Worm (Caenorhabditis elegans): ENCODE measurements around the gene T05B4.12.

The T05B4.12 gene

DNA sequence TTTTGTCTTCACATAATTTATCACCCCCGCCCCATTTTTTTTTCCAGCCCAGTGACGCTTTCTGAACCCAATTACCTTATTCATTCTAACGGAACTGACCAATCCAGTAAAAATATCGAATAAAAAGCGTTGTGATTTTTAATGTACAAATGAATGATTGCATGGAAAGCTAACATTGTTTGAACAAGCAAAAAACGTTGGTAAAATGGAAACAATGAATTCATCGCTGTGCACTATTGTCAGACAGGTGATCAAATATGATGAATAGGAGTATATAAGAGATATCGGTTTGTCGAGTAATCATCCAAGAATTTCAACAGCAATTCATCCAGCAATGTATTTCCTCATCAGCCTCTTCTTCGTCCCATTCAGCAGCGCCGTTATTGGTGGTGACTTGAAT, 3.8 kb upstream of the T05B4.12 start, which contains the start of gene phat-4:
Gene phat-4 (plus strand): TSS at position 301 of the 400 bp plus-strand sequence.
- TF ChIP-seq unc-39 (tag; optimal IDR thresholded peaks at IDR 0.05), result no peak
- no peak for TF ChIP-seq crh-2 (tag; optimal IDR thresholded peaks at IDR 0.05)
- no peak for TF ChIP-seq mbf-1 (tag; optimal IDR thresholded peaks at IDR 0.05)
- TF ChIP-seq aly-2 (tag; optimal IDR thresholded peaks at IDR 0.05), result no peak
- no peak for TF ChIP-seq ceh-82 (tag; optimal IDR thresholded peaks at IDR 0.05)
- no peak for TF ChIP-seq nhr-10 (tag; optimal IDR thresholded peaks at IDR 0.05)
- no peak for TF ChIP-seq ama-1 (optimal IDR thresholded peaks at IDR 0.05)
- no peak for TF ChIP-seq sem-4 (tag; optimal IDR thresholded peaks at IDR 0.05)
- TF ChIP-seq ceh-16 (tag; optimal IDR thresholded peaks at IDR 0.05), result no peak
- no peak for TF ChIP-seq nhr-11 (tag; optimal IDR thresholded peaks at IDR 0.05)
- no peak for TF ChIP-seq mdl-1 (tag; optimal IDR thresholded peaks at IDR 0.05)
- no peak for TF ChIP-seq peb-1 (tag; optimal IDR thresholded peaks at IDR 0.05)
- TF ChIP-seq ztf-1 (GFP tag; conservative IDR thresholded peaks at IDR 0.05), result no peak
- TF ChIP-seq elt-1 (tag; optimal IDR thresholded peaks at IDR 0.05), result no peak

DNA sequence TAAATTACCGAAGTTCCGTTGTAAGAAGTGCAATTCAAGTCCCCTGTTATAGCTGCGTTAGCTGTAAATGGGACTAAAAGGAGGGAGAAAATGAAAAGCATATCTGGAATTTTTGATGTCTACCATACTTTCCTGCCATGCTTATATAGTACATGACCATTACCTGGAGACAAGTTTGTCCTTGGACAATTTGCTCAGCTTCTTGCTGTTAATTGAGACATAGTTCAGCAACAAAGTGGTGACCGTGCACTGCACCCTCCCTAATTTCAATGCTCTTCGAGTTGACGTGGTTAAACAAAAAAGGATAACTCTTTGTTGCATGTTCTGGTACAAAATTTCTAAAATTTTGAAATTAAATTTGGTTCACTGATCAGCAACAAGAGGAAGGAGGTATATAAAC, 1.6 kb upstream of the T05B4.12 start, which contains the start of gene T05B4.13:
Gene T05B4.13 (minus strand): TSS at position 101 of the 400 bp plus-strand sequence.
- no peak for TF ChIP-seq nhr-23 (tag; optimal IDR thresholded peaks at IDR 0.05)
- no peak for TF ChIP-seq crh-2 (tag; optimal IDR thresholded peaks at IDR 0.05)
- TF ChIP-seq F13H6.1 (tag; optimal IDR thresholded peaks at IDR 0.05), result no peak
- no peak for TF ChIP-seq alr-1 (tag; optimal IDR thresholded peaks at IDR 0.05)
- no peak for TF ChIP-seq ztf-1 (GFP tag; conservative IDR thresholded peaks at IDR 0.05)
- no peak for TF ChIP-seq ZK546.5 (tag; optimal IDR thresholded peaks at IDR 0.05)
- TF ChIP-seq zag-1 (tag; optimal IDR thresholded peaks at IDR 0.05), result no peak
- TF ChIP-seq peb-1 (tag; optimal IDR thresholded peaks at IDR 0.05), result no peak
- no peak for TF ChIP-seq R02D3.7 (tag; optimal IDR thresholded peaks at IDR 0.05)
- TF ChIP-seq unc-55 (GFP tag; optimal IDR thresholded peaks at IDR 0.05), result no peak
- no peak for TF ChIP-seq unc-39 (tag; optimal IDR thresholded peaks at IDR 0.05)
- TF ChIP-seq elt-3 (tag; optimal IDR thresholded peaks at IDR 0.05), result no peak
- TF ChIP-seq skn-1 (tag; optimal IDR thresholded peaks at IDR 0.05), result no peak
- no peak for TF ChIP-seq sma-3 (GFP tag; optimal IDR thresholded peaks at IDR 0.05)
- no peak for TF ChIP-seq lin-11 (tag; optimal IDR thresholded peaks at IDR 0.05)
- no peak for TF ChIP-seq nhr-10 (tag; optimal IDR thresholded peaks at IDR 0.05)
- no peak for TF ChIP-seq ztf-4 (tag; optimal IDR thresholded peaks at IDR 0.05)
- no peak for TF ChIP-seq lin-13 (GFP tag; optimal IDR thresholded peaks at IDR 0.05)

DNA sequence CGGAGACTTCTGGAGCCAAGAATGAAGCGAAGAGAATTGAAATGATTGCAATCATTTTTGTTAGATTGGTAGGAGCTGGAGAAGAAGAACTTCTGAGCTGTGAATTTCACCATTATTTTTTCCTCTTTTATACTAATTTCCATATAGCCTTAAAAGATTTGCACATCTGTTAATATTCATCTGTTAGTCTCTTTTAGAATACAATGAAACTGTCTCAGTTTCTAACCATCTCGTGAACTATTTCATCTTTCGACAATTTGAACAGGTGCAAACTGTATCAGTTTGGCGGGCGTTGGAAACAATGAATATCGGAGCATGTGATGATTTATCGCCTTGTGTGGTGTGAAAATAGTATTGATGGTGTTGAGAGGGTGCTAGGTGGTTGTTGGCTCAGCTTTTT, 3.4 kb downstream of the T05B4.12 start, which contains the start of gene phat-5:
Gene phat-5 (minus strand): TSS at position 101 of the 400 bp plus-strand sequence.
- TF ChIP-seq mdl-1 (tag; optimal IDR thresholded peaks at IDR 0.05) (no peak), sem-4 (tag; optimal IDR thresholded peaks at IDR 0.05) (no peak), nhr-12 (tag; optimal IDR thresholded peaks at IDR 0.05) (no peak), ztf-1 (GFP tag; conservative IDR thresholded peaks at IDR 0.05) (no peak), nhr-21 (tag; optimal IDR thresholded peaks at IDR 0.05) (no peak), unc-39 (tag; optimal IDR thresholded peaks at IDR 0.05) (no peak), sma-9 (GFP tag; optimal IDR thresholded peaks at IDR 0.05) (no peak), sma-9 (tag; optimal IDR thresholded peaks at IDR 0.05) (no peak), lin-13 (GFP tag; optimal IDR thresholded peaks at IDR 0.05) (no peak), fos-1 (tag; optimal IDR thresholded peaks at IDR 0.05) (no peak), nhr-25 (tag; optimal IDR thresholded peaks at IDR 0.05) (no peak), ztf-4 (tag; optimal IDR thresholded peaks at IDR 0.05) (no peak), nhr-129 (tag; optimal IDR thresholded peaks at IDR 0.05) (no peak), lsy-2 (tag; optimal IDR thresholded peaks at IDR 0.05) (no peak)

DNA sequence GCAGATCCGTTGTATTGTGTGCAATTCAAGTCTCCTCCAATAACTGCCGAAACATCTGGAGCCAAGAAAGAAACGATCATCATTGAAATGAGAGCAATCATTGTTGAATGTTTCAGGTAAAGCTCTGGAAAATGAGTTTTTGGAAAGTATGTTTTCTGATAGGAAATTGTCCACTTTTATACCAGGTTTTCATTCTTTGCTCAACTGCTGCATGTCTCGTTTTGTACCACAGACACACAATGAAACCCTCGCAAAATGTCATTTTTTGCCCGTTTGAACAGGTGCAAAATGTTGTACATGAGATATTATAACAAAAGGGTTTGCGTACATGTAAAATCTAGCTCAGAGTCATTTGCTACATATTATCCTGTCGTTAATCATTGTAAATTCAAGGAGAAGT, 5.2 kb downstream of the T05B4.12 start, which contains the start of gene T05B4.10:
Gene T05B4.10 (minus strand): TSS at position 101 of the 400 bp plus-strand sequence.
- TF ChIP-seq egl-27 (tag; optimal IDR thresholded peaks at IDR 0.05) (no peak), alr-1 (tag; optimal IDR thresholded peaks at IDR 0.05) (no peak), elt-1 (tag; optimal IDR thresholded peaks at IDR 0.05) (no peak), lin-13 (GFP tag; optimal IDR thresholded peaks at IDR 0.05) (no peak), ama-1 (optimal IDR thresholded peaks at IDR 0.05) (no peak), blmp-1 (tag; optimal IDR thresholded peaks at IDR 0.05; ENCODE audit: insufficient read depth) (no peak), ceh-16 (tag; optimal IDR thresholded peaks at IDR 0.05) (no peak), sma-9 (GFP tag; optimal IDR thresholded peaks at IDR 0.05) (no peak), sma-9 (tag; optimal IDR thresholded peaks at IDR 0.05) (no peak), peb-1 (tag; optimal IDR thresholded peaks at IDR 0.05) (no peak), ztf-11 (tag; optimal IDR thresholded peaks at IDR 0.05) (no peak), unc-39 (tag; optimal IDR thresholded peaks at IDR 0.05) (no peak), Y55F3AM.14 (GFP tag; optimal IDR thresholded peaks at IDR 0.05) (no peak)
